Worm (Caenorhabditis elegans): ENCODE measurements around the gene C06H2.7.

The C06H2.7 gene

DNA sequence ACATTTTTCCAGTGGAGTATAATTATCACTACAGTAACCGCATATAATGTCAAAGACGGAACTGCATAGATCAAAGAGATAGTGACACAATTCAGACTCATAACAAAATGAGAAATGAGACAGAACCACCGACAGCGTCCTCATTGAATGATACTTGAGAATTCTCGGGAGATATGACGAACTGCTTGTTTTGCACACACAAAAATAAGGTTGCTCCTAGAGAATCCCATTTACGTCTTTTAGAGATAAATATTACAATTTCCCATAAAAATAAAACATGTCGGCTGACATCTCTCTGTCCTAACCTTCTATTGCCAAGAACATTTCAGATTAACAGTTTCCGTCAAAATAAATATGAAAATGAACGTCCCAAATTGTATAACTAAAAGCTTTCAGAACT lies 11.0 kb upstream of the C06H2.7 start, which contains the start of gene srg-38:
Gene srg-38 (minus strand): TSS at position 101 of the 400 bp plus-strand sequence.
- TF ChIP-seq tag-97 (GFP tag; IDR thresholded peaks at IDR 0.05): no peak
- TF ChIP-seq ztf-11 (tag; optimal IDR thresholded peaks at IDR 0.05): no peak
- TF ChIP-seq Y48G9A.11 (GFP tag; IDR thresholded peaks at IDR 0.05): no peak
- TF ChIP-seq mxl-3 (GFP tag; optimal IDR thresholded peaks at IDR 0.05): no peak
- TF ChIP-seq dmd-8 (GFP tag; IDR thresholded peaks at IDR 0.05): no peak
- no peak for TF ChIP-seq lsy-2 (tag; optimal IDR thresholded peaks at IDR 0.05)
- no peak for TF ChIP-seq nhr-111 (GFP tag; optimal IDR thresholded peaks at IDR 0.05)
- TF ChIP-seq dpl-1 (GFP tag; optimal IDR thresholded peaks at IDR 0.05): no peak
- no peak for TF ChIP-seq nhr-102 (tag; optimal IDR thresholded peaks at IDR 0.05)
- TF ChIP-seq T20F7.1 (GFP tag; optimal IDR thresholded peaks at IDR 0.05): no peak
- no peak for TF ChIP-seq F49E8.2 (tag; optimal IDR thresholded peaks at IDR 0.05; ENCODE audit: borderline replicate concordance)
- no peak for TF ChIP-seq ceh-20 (GFP tag; IDR thresholded peaks at IDR 0.05)
- TF ChIP-seq php-3 (GFP tag; IDR thresholded peaks at IDR 0.05): no peak
- TF ChIP-seq ceh-32 (tag; optimal IDR thresholded peaks at IDR 0.05; ENCODE audit: poor library complexity): no peak
- TF ChIP-seq ces-1 (GFP tag; optimal IDR thresholded peaks at IDR 0.05): no peak
- TF ChIP-seq zip-11 (GFP tag; IDR thresholded peaks at IDR 0.05): no peak
- no peak for TF ChIP-seq dmd-6 (GFP tag; IDR thresholded peaks at IDR 0.05)
- no peak for TF ChIP-seq F10B5.3 (tag; optimal IDR thresholded peaks at IDR 0.05)
- no peak for TF ChIP-seq mep-1 (tag; optimal IDR thresholded peaks at IDR 0.05)
- no peak for TF ChIP-seq nhr-10 (tag; optimal IDR thresholded peaks at IDR 0.05)

DNA sequence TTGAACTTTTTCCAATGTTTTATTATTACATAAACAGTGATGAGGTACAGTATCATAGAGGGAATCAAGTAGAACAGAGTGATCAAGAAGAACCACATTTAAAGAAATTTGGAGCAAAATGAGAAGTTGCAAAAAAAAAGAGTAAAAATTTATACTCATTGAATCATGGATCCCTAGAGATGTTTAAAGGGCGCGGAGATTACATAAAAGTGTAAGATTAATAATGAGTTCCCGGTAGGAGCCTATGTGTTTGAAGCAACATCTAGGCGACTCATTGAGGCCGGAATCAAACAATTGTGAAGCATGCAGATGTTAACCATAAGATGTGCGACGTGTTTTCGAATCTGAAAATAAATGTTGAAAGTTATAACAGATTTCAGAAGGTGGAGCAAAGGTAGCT lies 7.7 kb upstream of the C06H2.7 start, which contains the start of gene srg-39:
Gene srg-39 (minus strand): TSS at position 101 of the 400 bp plus-strand sequence.
- TF ChIP-seq snpc-4 (tag; optimal IDR thresholded peaks at IDR 0.05) (no peak), unc-39 (tag; optimal IDR thresholded peaks at IDR 0.05) (no peak), hlh-30 (tag; optimal IDR thresholded peaks at IDR 0.05; ENCODE audit: insufficient read depth) (no peak)

DNA sequence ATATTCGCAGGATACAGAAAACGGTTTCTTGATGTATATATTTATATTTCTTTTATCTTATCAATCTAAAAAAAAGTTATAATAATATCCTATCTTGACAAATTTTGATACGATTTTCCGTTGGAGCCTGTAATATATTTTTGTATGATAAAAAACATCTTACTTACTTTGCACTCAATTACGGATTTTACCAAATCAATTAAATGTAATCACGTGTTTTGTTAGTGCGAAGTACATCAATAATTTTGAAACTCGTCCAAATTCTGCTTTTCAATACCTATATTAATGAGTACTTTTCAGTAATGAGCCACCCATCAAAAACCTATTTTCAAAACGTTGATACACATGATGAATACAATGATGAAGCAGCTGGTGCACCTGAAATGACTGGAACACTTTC lies 4.8 kb upstream of the C06H2.7 start, which contains the start of gene T19C4.1:
Gene T19C4.1 (plus strand): TSS at position 301 of the 400 bp plus-strand sequence.
- no peak for TF ChIP-seq ama-1 (optimal IDR thresholded peaks at IDR 0.05)
- TF ChIP-seq nhr-28 (tag; optimal IDR thresholded peaks at IDR 0.05): no peak
- no peak for TF ChIP-seq vab-7 (GFP tag; IDR thresholded peaks at IDR 0.05)
- no peak for TF ChIP-seq T26A8.4 (GFP tag; IDR thresholded peaks at IDR 0.05)
- TF ChIP-seq mep-1 (tag; optimal IDR thresholded peaks at IDR 0.05): no peak
- TF ChIP-seq F49E8.2 (tag; optimal IDR thresholded peaks at IDR 0.05; ENCODE audit: borderline replicate concordance): no peak
- TF ChIP-seq fkh-10 (GFP tag; optimal IDR thresholded peaks at IDR 0.05): no peak
- TF ChIP-seq zag-1 (tag; optimal IDR thresholded peaks at IDR 0.05): no peak
- no peak for TF ChIP-seq ztf-11 (tag; optimal IDR thresholded peaks at IDR 0.05)
- TF ChIP-seq snpc-4 (tag; optimal IDR thresholded peaks at IDR 0.05): no peak
- no peak for TF ChIP-seq Y5F2A.4 (GFP tag; optimal IDR thresholded peaks at IDR 0.05)
- no peak for TF ChIP-seq ZK337.2 (GFP tag; IDR thresholded peaks at IDR 0.05)
- TF ChIP-seq mes-2 (tag; optimal IDR thresholded peaks at IDR 0.05; ENCODE audit: poor library complexity, severe bottlenecking): no peak
- TF ChIP-seq nhr-76 (tag; optimal IDR thresholded peaks at IDR 0.05): no peak
- TF ChIP-seq unc-62 (GFP tag; optimal IDR thresholded peaks at IDR 0.05 in 1 of 2): no peak
- TF ChIP-seq unc-62 (tag; optimal IDR thresholded peaks at IDR 0.05): no peak
- no peak for TF ChIP-seq hif-1 (tag; optimal IDR thresholded peaks at IDR 0.05)
- TF ChIP-seq daf-12 (tag; optimal IDR thresholded peaks at IDR 0.05): no peak

DNA sequence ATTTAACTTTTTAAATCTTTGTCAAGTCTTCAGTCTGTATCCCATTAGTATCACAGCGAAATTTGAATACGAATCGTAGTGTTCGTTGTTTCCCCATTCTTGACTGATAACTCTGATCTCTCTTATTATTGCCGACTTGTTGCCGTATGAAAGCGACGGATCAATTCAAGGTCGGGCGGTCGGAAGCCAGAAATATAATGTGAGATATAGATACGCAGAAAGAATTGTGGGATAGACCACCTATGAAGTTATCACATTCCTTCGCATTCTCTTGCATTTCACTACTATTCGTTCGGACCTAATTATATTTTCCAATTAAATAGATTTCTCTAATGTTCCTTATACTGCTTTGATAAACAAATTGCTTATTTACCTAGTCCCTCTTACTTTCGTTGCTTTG lies 4.4 kb upstream of the C06H2.7 start:
- no peak for TF ChIP-seq lim-7 (GFP tag; IDR thresholded peaks at IDR 0.05)
- peak; percentile 35 for TF ChIP-seq nhr-28 (tag; optimal IDR thresholded peaks at IDR 0.05)

Measured in whole organism, L4 larva.